Worm (Caenorhabditis elegans): ENCODE results near the gene unc-129.

DNA sequence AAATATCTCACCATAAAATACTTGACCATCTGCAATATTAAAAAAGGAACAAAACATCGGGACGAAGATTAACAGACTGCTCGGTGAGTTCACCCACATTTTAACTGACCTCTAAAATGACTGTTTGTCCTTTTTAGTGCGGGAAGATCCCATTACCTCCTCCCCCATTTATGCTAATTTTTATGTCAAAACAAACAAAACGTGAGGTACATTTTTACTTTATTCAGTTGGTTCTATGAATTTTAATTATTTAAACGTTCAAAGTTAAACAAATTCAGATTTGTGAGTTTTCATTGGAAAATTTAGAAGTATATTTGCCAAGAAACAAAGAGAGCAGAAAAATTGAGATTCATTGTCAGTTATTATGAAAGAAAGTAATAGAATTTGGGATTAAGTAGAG lies 2.6 kb downstream of the unc-129 start, which contains the start of gene C53D6.8:
- TF ChIP-seq hmg-4 (GFP tag; optimal IDR thresholded peaks at IDR 0.05) = no peak
- no peak for TF ChIP-seq tra-4 (tag; optimal IDR thresholded peaks at IDR 0.05)
- TF ChIP-seq sea-1 (GFP tag; conservative IDR thresholded peaks at IDR 0.05) = no peak
- no peak for TF ChIP-seq ama-1 (optimal IDR thresholded peaks at IDR 0.05)
- TF ChIP-seq tbx-11 (GFP tag; IDR thresholded peaks at IDR 0.05) = no peak
- no peak for TF ChIP-seq ets-7 (tag; optimal IDR thresholded peaks at IDR 0.05)
- no peak for TF ChIP-seq tbx-37 (GFP tag; conservative IDR thresholded peaks at IDR 0.05)
- TF ChIP-seq ceh-13 (GFP tag; optimal IDR thresholded peaks at IDR 0.05) = no peak
- no peak for TF ChIP-seq pes-1 (GFP tag; IDR thresholded peaks at IDR 0.05)
- TF ChIP-seq scrt-1 (GFP tag; IDR thresholded peaks at IDR 0.05) = no peak

Data from whole organism, early embryonic.